Worm (Caenorhabditis elegans) whole organism, L1 larva: Measurements from ENCODE around the gene F08H9.4.

Experiments used
- C16A3.4 ChIP-seq: fragments of 150-350 bp; optimal IDR thresholded peaks from 2 replicates; lab custom pipeline; 2014; ENCODE audit warnings: missing biosample characterization, missing genetic modification characterization
- F16B12.6 ChIP-seq: fragments of 150-350 bp; optimal IDR thresholded peaks from 2 replicates; lab custom pipeline; 2014; ENCODE audit warnings: missing biosample characterization, missing genetic modification characterization
- ama-1 ChIP-seq: fragments of 150-350 bp; optimal IDR thresholded peaks from 2 replicates; lab custom pipeline; 2014
- blmp-1 ChIP-seq: fragments of 150-350 bp; optimal IDR thresholded peaks from 2 replicates; lab custom pipeline; 2014; ENCODE audit warnings: missing biosample characterization, missing genetic modification characterization
- ceh-88 ChIP-seq: fragments of 200-800 bp; sonication (Bioruptor generic); IDR thresholded peaks from 2 replicates; pipeline ENCODE4 v1.3.6; 2022; ENCODE audit warnings: missing genetic modification characterization, missing compliant biosample characterization
- ces-1 ChIP-seq: fragments of 150-350 bp; optimal IDR thresholded peaks from 2 replicates; lab custom pipeline; 2014; ENCODE audit warnings: missing biosample characterization, missing genetic modification reagents, missing genetic modification characterization
- efl-1 ChIP-seq, 4 experiments: fragments of 150-350 bp; optimal IDR thresholded peaks in 3 of 4; peaks in 1 of 4; 1 replicate in 1 of 4; 2 replicates in 3 of 4; lab custom pipeline; 2014; ENCODE audit warnings: missing biosample characterization in 2 of 4, missing genetic modification characterization in 2 of 4, missing genetic modification reagents in 2 of 4
- efl-3 ChIP-seq: fragments of 200-800 bp; sonication (Bioruptor generic); optimal IDR thresholded peaks from 2 replicates; lab custom pipeline; 2018; ENCODE audit warnings: mild to moderate bottlenecking, missing genetic modification characterization, missing compliant biosample characterization
- egl-13 ChIP-seq: sonication (generic microtip); optimal IDR thresholded peaks from 2 replicates; lab custom pipeline; 2016; ENCODE audit warnings: missing genotype, missing genetic modification reagents, missing genetic modification characterization, missing compliant biosample characterization
- egl-27 ChIP-seq, 2 experiments: fragments of 150-350 bp in 1 of 2; sonication (generic microtip); optimal IDR thresholded peaks; 3 replicates each; lab custom pipeline; 2017 to 2018; ENCODE audit warnings: missing biosample characterization in 2 of 2, missing genetic modification characterization in 2 of 2, missing genetic modification reagents in 2 of 2
- elt-3 ChIP-seq, 6 experiments: fragments of 150-350 bp in 1 of 6; sonication (generic microtip); optimal IDR thresholded peaks; 2 replicates each; lab custom pipeline; 2017 to 2018; ENCODE audit warnings: missing biosample characterization in 6 of 6, missing genetic modification characterization in 6 of 6, inconsistent platforms in 1 of 6
- irx-1 ChIP-seq: sonication (generic microtip); optimal IDR thresholded peaks from 2 replicates; lab custom pipeline; 2016; ENCODE audit warnings: missing genetic modification characterization, missing compliant biosample characterization
- isw-1 ChIP-seq: fragments of 200-800 bp; sonication (Bioruptor generic); IDR thresholded peaks from 2 replicates; pipeline ENCODE4 v1.3.6; 2022; ENCODE audit warnings: missing genetic modification characterization, missing compliant biosample characterization
- jun-1 ChIP-seq: fragments of 150-350 bp; optimal IDR thresholded peaks from 2 replicates; lab custom pipeline; 2014; ENCODE audit warnings: missing biosample characterization, missing genetic modification reagents, missing genetic modification characterization
- lin-14 ChIP-seq: fragments of 200-800 bp; sonication (Bioruptor generic); optimal IDR thresholded peaks from 2 replicates; lab custom pipeline; 2018; ENCODE audit warnings: mild to moderate bottlenecking, missing genetic modification characterization, moderate library complexity, missing compliant biosample characterization
- lin-35 ChIP-seq, 2 experiments: fragments of 150-350 bp; optimal IDR thresholded peaks; 2 replicates each; lab custom pipeline; 2014; ENCODE audit warnings: missing biosample characterization in 2 of 2, missing genetic modification characterization in 2 of 2, missing genetic modification reagents in 2 of 2
- lir-3 ChIP-seq: sonication (generic microtip); optimal IDR thresholded peaks from 2 replicates; lab custom pipeline; 2016; ENCODE audit warnings: mild to moderate bottlenecking, missing genetic modification characterization, moderate library complexity, missing compliant biosample characterization; ENCODE audit not compliant: poor library complexity
- lsy-2 ChIP-seq, 2 experiments: fragments of 150-350 bp; optimal IDR thresholded peaks; 2 replicates each; lab custom pipeline; 2014; ENCODE audit warnings: missing biosample characterization in 2 of 2, missing genetic modification characterization in 2 of 2
- mdl-1 ChIP-seq, 2 experiments: fragments of 150-350 bp; optimal IDR thresholded peaks; 2 replicates each; lab custom pipeline; 2014 to 2017; ENCODE audit warnings: missing biosample characterization in 2 of 2, missing genetic modification characterization in 2 of 2, inconsistent platforms in 1 of 2
- mef-2 ChIP-seq: fragments of 150-350 bp; optimal IDR thresholded peaks from 2 replicates; lab custom pipeline; 2014; ENCODE audit warnings: missing biosample characterization, missing genetic modification characterization
- mep-1 ChIP-seq: fragments of 150-350 bp; optimal IDR thresholded peaks from 2 replicates; lab custom pipeline; 2014; ENCODE audit warnings: missing biosample characterization, missing genetic modification characterization
- nhr-12 ChIP-seq: sonication (generic microtip); optimal IDR thresholded peaks from 2 replicates; lab custom pipeline; 2017; ENCODE audit warnings: missing biosample characterization, missing genetic modification characterization
- nhr-19 ChIP-seq: fragments of 200-800 bp; sonication (Bioruptor generic); conservative IDR thresholded peaks from 2 replicates; pipeline ENCODE4 v1.3.6; 2022; ENCODE audit warnings: missing genetic modification characterization, missing compliant biosample characterization
- nhr-20 ChIP-seq: sonication (generic microtip); optimal IDR thresholded peaks from 2 replicates; lab custom pipeline; 2016; ENCODE audit warnings: mild to moderate bottlenecking, missing genetic modification characterization, missing compliant biosample characterization
- nhr-237 ChIP-seq: fragments of 150-350 bp; optimal IDR thresholded peaks from 2 replicates; lab custom pipeline; 2014; ENCODE audit warnings: missing biosample characterization, missing genetic modification characterization
- nhr-28 ChIP-seq: fragments of 150-350 bp; optimal IDR thresholded peaks from 2 replicates; lab custom pipeline; 2014; ENCODE audit warnings: missing biosample characterization, missing genetic modification characterization
- nhr-47 ChIP-seq: sonication (generic microtip); optimal IDR thresholded peaks from 2 replicates; lab custom pipeline; 2016; ENCODE audit warnings: mild to moderate bottlenecking, missing genetic modification characterization, moderate library complexity, missing compliant biosample characterization
- nhr-71 ChIP-seq: sonication (generic microtip); optimal IDR thresholded peaks from 2 replicates; lab custom pipeline; 2016; ENCODE audit warnings: mild to moderate bottlenecking, missing genetic modification characterization, moderate library complexity, missing compliant biosample characterization
- nhr-76 ChIP-seq: sonication (generic microtip); optimal IDR thresholded peaks from 2 replicates; lab custom pipeline; 2017; ENCODE audit warnings: missing biosample characterization, missing genetic modification characterization
- nhr-77 ChIP-seq: fragments of 150-350 bp; optimal IDR thresholded peaks from 2 replicates; lab custom pipeline; 2014; ENCODE audit warnings: missing biosample characterization, missing genetic modification characterization
- nhr-85 ChIP-seq: sonication (generic microtip); peaks from one replicate; lab custom pipeline; 2016; ENCODE audit warnings: missing genetic modification characterization, inconsistent platforms, missing compliant biosample characterization
- pag-3 ChIP-seq: sonication (generic microtip); optimal IDR thresholded peaks from 2 replicates; lab custom pipeline; 2017; ENCODE audit warnings: missing genetic modification characterization, mild to moderate bottlenecking, missing compliant biosample characterization, antibody characterized with exemption, borderline replicate concordance; ENCODE audit not compliant: insufficient read depth
- pax-3 ChIP-seq: fragments of 200-800 bp; sonication (Bioruptor generic); optimal IDR thresholded peaks from 2 replicates; lab custom pipeline; 2018; ENCODE audit warnings: mild to moderate bottlenecking, missing genetic modification characterization, moderate library complexity, missing compliant biosample characterization
- skn-1 ChIP-seq: fragments of 150-350 bp; optimal IDR thresholded peaks from 2 replicates; lab custom pipeline; 2014; ENCODE audit warnings: missing biosample characterization, missing genetic modification characterization
- snpc-4 ChIP-seq: fragments of 150-350 bp; optimal IDR thresholded peaks from 2 replicates; lab custom pipeline; 2014; ENCODE audit warnings: missing biosample characterization, missing genetic modification characterization
- snu-23 ChIP-seq: sonication (generic microtip); optimal IDR thresholded peaks from 2 replicates; lab custom pipeline; 2016; ENCODE audit warnings: missing genetic modification characterization, missing compliant biosample characterization
- swsn-7 ChIP-seq: sonication (generic microtip); optimal IDR thresholded peaks from 2 replicates; lab custom pipeline; 2016; ENCODE audit warnings: missing genetic modification characterization, missing compliant biosample characterization
- tbx-2 ChIP-seq: sonication (generic microtip); optimal IDR thresholded peaks from 2 replicates; lab custom pipeline; 2016; ENCODE audit warnings: missing genetic modification characterization, missing compliant biosample characterization
- unc-130 ChIP-seq: fragments of 150-350 bp; optimal IDR thresholded peaks from 2 replicates; lab custom pipeline; 2017; ENCODE audit warnings: missing biosample characterization, missing genetic modification characterization, inconsistent platforms
- unc-86 ChIP-seq: sonication (generic microtip); optimal IDR thresholded peaks from 2 replicates; lab custom pipeline; 2016; ENCODE audit warnings: missing genetic modification characterization, missing compliant biosample characterization
- xbp-1 ChIP-seq: sonication (generic microtip); optimal IDR thresholded peaks from 2 replicates; lab custom pipeline; 2016; ENCODE audit warnings: missing genetic modification characterization, missing compliant biosample characterization
- zag-1 ChIP-seq: fragments of 150-350 bp; optimal IDR thresholded peaks from 2 replicates; lab custom pipeline; 2014; ENCODE audit warnings: missing biosample characterization, missing genetic modification characterization
- zip-4 ChIP-seq: fragments of 200-800 bp; sonication (Bioruptor generic); optimal IDR thresholded peaks from 2 replicates; lab custom pipeline; 2018; ENCODE audit warnings: mild to moderate bottlenecking, missing genetic modification characterization, moderate library complexity, missing compliant biosample characterization
- ztf-11 ChIP-seq, 2 experiments: sonication (generic microtip); optimal IDR thresholded peaks; 2 replicates each; lab custom pipeline; 2016 to 2017; ENCODE audit warnings: missing genetic modification characterization in 2 of 2, missing biosample characterization in 1 of 2, missing compliant biosample characterization in 1 of 2

F08H9.4 gene

DNA sequence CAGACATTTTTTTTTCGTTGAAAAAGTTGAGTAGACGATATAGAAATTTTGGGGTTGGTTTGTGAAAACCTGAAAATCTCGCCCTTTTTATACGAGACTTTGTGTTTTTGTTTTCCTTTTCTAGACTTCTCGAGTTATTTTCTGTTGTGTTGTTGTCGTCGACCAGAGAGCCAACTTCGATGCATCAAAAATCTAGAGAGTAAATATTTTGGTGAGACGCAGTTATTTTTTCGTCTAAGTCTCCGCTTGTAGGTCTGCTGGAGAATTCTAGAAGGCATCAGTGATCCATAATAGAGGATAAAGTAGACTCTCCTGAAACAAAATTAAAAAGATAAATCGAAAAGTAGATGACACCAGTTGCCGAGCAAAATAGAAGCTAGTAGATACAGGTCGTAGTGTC, at the start of gene F08H9.4:
Gene F08H9.4 (minus strand): TSS at position 61 of the 400 bp plus-strand sequence.
- TF ChIP-seq irx-1 (no peak), swsn-7 (tag; lab: Kevin White, UChicago) (no peak), lin-35 (GFP tag; optimal IDR thresholded peaks at IDR 0.05; lab: Kevin White, UChicago) (no peak)

ce11 chrV:14510746-14511145, 46.5 kb upstream of the F08H9.4 start, which contains the start of gene R02D5.9:
TSS of gene R02D5.9 (minus strand) at chrV:14511123.
- TF ChIP-seq jun-1 (tag; lab: Kevin White, UChicago), result no peak
- TF ChIP-seq tbx-2 (tag; lab: Kevin White, UChicago), result peak; percentile 42
- peak; percentile 50 for TF ChIP-seq nhr-20 (tag; lab: Kevin White, UChicago)
- TF ChIP-seq unc-86 (tag; lab: Kevin White, UChicago), result no peak
- no peak for TF ChIP-seq ama-1 (lab: Kevin White, UChicago)
- TF ChIP-seq nhr-19 (GFP tag; lab: Robert Waterston, UW), result no peak
- TF ChIP-seq pax-3 (tag; lab: Kevin White, UChicago), result no peak
- no peak for TF ChIP-seq nhr-77 (tag; lab: Kevin White, UChicago)
- no peak for TF ChIP-seq snpc-4
- TF ChIP-seq egl-27 (tag; optimal IDR thresholded peaks at IDR 0.05; lab: Kevin White, UChicago), result no peak
- TF ChIP-seq egl-13 (tag; lab: Kevin White, UChicago), result no peak
- peak; percentile 14 for TF ChIP-seq skn-1
- TF ChIP-seq F16B12.6, result no peak
- TF ChIP-seq nhr-237 (tag; lab: Kevin White, UChicago), result no peak
- no peak for TF ChIP-seq mef-2 (tag; lab: Kevin White, UChicago)
- TF ChIP-seq efl-3, result no peak
- peak; percentile 91 for TF ChIP-seq nhr-85 (tag; lab: Kevin White, UChicago)
- no peak for TF ChIP-seq ceh-88 (GFP tag; lab: Robert Waterston, UW)
- TF ChIP-seq lin-14 (GFP tag; lab: Kevin White, UChicago), result peak; percentile 87
- TF ChIP-seq mdl-1 (tag; optimal IDR thresholded peaks at IDR 0.05; lab: Kevin White, UChicago), result peak in 1 of 2 experiments; percentile 94
- TF ChIP-seq lsy-2 (tag; optimal IDR thresholded peaks at IDR 0.05; lab: Kevin White, UChicago), result peak in 1 of 2 experiments; percentile 43
- TF ChIP-seq lin-35 (GFP tag; optimal IDR thresholded peaks at IDR 0.05; lab: Kevin White, UChicago), result peak in 1 of 2 experiments; percentile 70
- TF ChIP-seq pag-3, result peak; percentile 6
- peak; percentile 51 for TF ChIP-seq snu-23 (GFP tag; lab: Kevin White, UChicago)
- no peak for TF ChIP-seq C16A3.4
- TF ChIP-seq efl-1 (optimal IDR thresholded peaks at IDR 0.05; lab: Kevin White, UChicago), result peak; percentile 4 to 9
- peak in 1 of 2 experiments; percentile 4 for TF ChIP-seq efl-1 (GFP tag; optimal IDR thresholded peaks at IDR 0.05 in 1 of 2; lab: Kevin White, UChicago)
- TF ChIP-seq zag-1 (tag; lab: Kevin White, UChicago), result no peak
- peak in 4 of 6 experiments; percentile 12 to 87 (median 22) for TF ChIP-seq elt-3 (tag; optimal IDR thresholded peaks at IDR 0.05; lab: Kevin White, UChicago)
- TF ChIP-seq ces-1 (GFP tag; lab: Kevin White, UChicago), result no peak
- TF ChIP-seq mep-1 (tag; lab: Kevin White, UChicago), result peak; percentile 42
- no peak for TF ChIP-seq zip-4 (GFP tag; lab: Kevin White, UChicago)
- TF ChIP-seq nhr-28 (tag; lab: Kevin White, UChicago), result no peak
- peak; percentile 99 for TF ChIP-seq blmp-1 (tag; lab: Kevin White, UChicago)
- TF ChIP-seq nhr-71 (tag; lab: Kevin White, UChicago), result peak; percentile 25
- no peak for TF ChIP-seq nhr-76 (tag; lab: Kevin White, UChicago)
- no peak for TF ChIP-seq isw-1 (GFP tag; lab: Robert Waterston, UW)
- peak; percentile 6 for TF ChIP-seq unc-130 (tag; lab: Kevin White, UChicago)
- no peak for TF ChIP-seq ztf-11 (tag; optimal IDR thresholded peaks at IDR 0.05; lab: Kevin White, UChicago)
- TF ChIP-seq lir-3, result no peak
- TF ChIP-seq xbp-1 (tag; lab: Kevin White, UChicago), result no peak
- TF ChIP-seq nhr-47 (tag; lab: Kevin White, UChicago), result no peak
- TF ChIP-seq nhr-12, result no peak
